Worm (Caenorhabditis elegans) whole organism, dauer: ENCODE data around the gene F35F10.1.

Experiments used
- unc-62 ChIP-seq: sonication (generic microtip); optimal IDR thresholded peaks from 2 replicates; lab custom pipeline; 2017; ENCODE audit warnings: missing biosample characterization, missing genetic modification reagents, missing genetic modification characterization

F35F10.1 gene

ce11 chrV:3316108-3316507, at the start of gene F35F10.1:
Gene F35F10.1 (plus strand): TSS chrV:3316307.
- TF ChIP-seq unc-62 (GFP tag; lab: Kevin White, UChicago) = no peak

- no peak for TF ChIP-seq unc-62 (GFP tag; lab: Kevin White, UChicago)
Observed at ce11 chrV:3267950-3268349, 48.2 kb upstream of the F35F10.1 start, which contains the start of gene T28A11.18. Gene T28A11.18 (minus strand): TSS chrV:3268050.

- no peak for TF ChIP-seq unc-62 (GFP tag; lab: Kevin White, UChicago)
Observed at ce11 chrV:3269407-3269806, 46.7 kb upstream of the F35F10.1 start, which contains the start of gene T28A11.19. Gene T28A11.19 (minus strand): TSS chrV:3269514.

- TF ChIP-seq unc-62 (GFP tag; lab: Kevin White, UChicago) = no peak
Observed at ce11 chrV:3273156-3273555, 43.0 kb upstream of the F35F10.1 start, which contains the start of gene T28A11.20. Gene T28A11.20 (minus strand): TSS chrV:3273256.

ce11 chrV:3273577-3274100, 42.5 kb upstream of the F35F10.1 start, which contains the start of gene T28A11.4:
Gene T28A11.4 (plus strand): TSS chrV:3274050.
- TF ChIP-seq unc-62 (GFP tag; lab: Kevin White, UChicago) = no peak

- no peak for TF ChIP-seq unc-62 (GFP tag; lab: Kevin White, UChicago)
Observed at ce11 chrV:3275033-3275432, 41.1 kb upstream of the F35F10.1 start, which contains the start of gene T28A11.3. Gene T28A11.3 (plus strand): TSS chrV:3275333.

- no peak for TF ChIP-seq unc-62 (GFP tag; lab: Kevin White, UChicago)
Observed at ce11 chrV:3276184-3276583, 39.9 kb upstream of the F35F10.1 start.

ce11 chrV:3278101-3278639, 37.9 kb upstream of the F35F10.1 start, which contains the start of gene fbxa-64:
Gene fbxa-64 (minus strand): TSS chrV:3278151.
- no peak for TF ChIP-seq unc-62 (GFP tag; lab: Kevin White, UChicago)

- TF ChIP-seq unc-62 (GFP tag; lab: Kevin White, UChicago) = no peak
Observed at ce11 chrV:3279138-3279537, 37.0 kb upstream of the F35F10.1 start.

ce11 chrV:3280009-3280408, 36.1 kb upstream of the F35F10.1 start, which contains the start of gene T28A11.2:
Gene T28A11.2 (plus strand): TSS chrV:3280379.
- TF ChIP-seq unc-62 (GFP tag; lab: Kevin White, UChicago) = no peak

ce11 chrV:3281523-3281922, 34.6 kb upstream of the F35F10.1 start, which contains the start of gene T28A11.25:
Gene T28A11.25 (plus strand): TSS chrV:3281823.
- no peak for TF ChIP-seq unc-62 (GFP tag; lab: Kevin White, UChicago)

- no peak for TF ChIP-seq unc-62 (GFP tag; lab: Kevin White, UChicago)
Observed at ce11 chrV:3282957-3283356, 33.1 kb upstream of the F35F10.1 start, which contains the start of gene str-64. Gene str-64 (plus strand): TSS chrV:3283257.

ce11 chrV:3284629-3285028, 31.5 kb upstream of the F35F10.1 start, which contains the start of gene F35F10.5:
Gene F35F10.5 (plus strand): TSS chrV:3284929.
- no peak for TF ChIP-seq unc-62 (GFP tag; lab: Kevin White, UChicago)

ce11 chrV:3287330-3287729, 28.8 kb upstream of the F35F10.1 start, which contains the start of gene F35F10.7:
Gene F35F10.7 (minus strand): TSS chrV:3287430.
- no peak for TF ChIP-seq unc-62 (GFP tag; lab: Kevin White, UChicago)

- TF ChIP-seq unc-62 (GFP tag; lab: Kevin White, UChicago) = no peak
Observed at ce11 chrV:3288134-3288533, 28.0 kb upstream of the F35F10.1 start.

ce11 chrV:3289267-3289666, 26.8 kb upstream of the F35F10.1 start, which contains the start of gene F35F10.6:
Gene F35F10.6 (minus strand): TSS chrV:3289367.
- no peak for TF ChIP-seq unc-62 (GFP tag; lab: Kevin White, UChicago)
